Worm (Caenorhabditis elegans) whole organism, L2 larva: ENCODE data around the gene srg-38.

ENCODE experiments used
- Y55F3AM.14 ChIP-seq: fragments of 200-800 bp; sonication (Bioruptor generic); optimal IDR thresholded peaks from 2 replicates; lab custom pipeline; 2018; ENCODE audit warnings: mild to moderate bottlenecking, missing genetic modification characterization, missing compliant biosample characterization
- aly-2 ChIP-seq: fragments of 150-350 bp; optimal IDR thresholded peaks from 2 replicates; lab custom pipeline; 2014; ENCODE audit warnings: missing biosample characterization, missing genetic modification characterization
- ceh-16 ChIP-seq: fragments of 150-350 bp; optimal IDR thresholded peaks from 2 replicates; lab custom pipeline; 2014; ENCODE audit warnings: missing biosample characterization, missing genetic modification characterization
- ceh-82 ChIP-seq: fragments of 150-350 bp; optimal IDR thresholded peaks from 2 replicates; lab custom pipeline; 2014; ENCODE audit warnings: missing biosample characterization, missing genetic modification characterization
- elt-3 ChIP-seq: sonication (generic microtip); optimal IDR thresholded peaks from 2 replicates; lab custom pipeline; 2017; ENCODE audit warnings: missing biosample characterization, missing genetic modification characterization
- lin-11 ChIP-seq: fragments of 150-350 bp; sonication (generic microtip); optimal IDR thresholded peaks from 2 replicates; lab custom pipeline; 2014; ENCODE audit warnings: missing biosample characterization, missing genetic modification characterization, inconsistent platforms, mixed read lengths
- nhr-23 ChIP-seq: fragments of 150-350 bp; optimal IDR thresholded peaks from 2 replicates; lab custom pipeline; 2014; ENCODE audit warnings: missing biosample characterization, missing genetic modification reagents, missing genetic modification characterization
- nhr-25 ChIP-seq: fragments of 150-350 bp; sonication (generic microtip); optimal IDR thresholded peaks from 3 replicates; lab custom pipeline; 2014; ENCODE audit warnings: missing biosample characterization, missing genetic modification characterization
- nhr-77 ChIP-seq: fragments of 150-350 bp; optimal IDR thresholded peaks from 2 replicates; lab custom pipeline; 2014; ENCODE audit warnings: missing biosample characterization, missing genetic modification characterization
- unc-39 ChIP-seq: fragments of 150-350 bp; optimal IDR thresholded peaks from 2 replicates; lab custom pipeline; 2014; ENCODE audit warnings: missing biosample characterization, missing genetic modification characterization
- unc-55 ChIP-seq: fragments of 150-350 bp; sonication (generic microtip); optimal IDR thresholded peaks from 3 replicates; lab custom pipeline; 2014; ENCODE audit warnings: missing biosample characterization, missing genetic modification reagents, missing genetic modification characterization
- zag-1 ChIP-seq: fragments of 150-350 bp; optimal IDR thresholded peaks from 2 replicates; lab custom pipeline; 2014; ENCODE audit warnings: missing biosample characterization, missing genetic modification characterization
- ztf-11 ChIP-seq: sonication (generic microtip); optimal IDR thresholded peaks from 2 replicates; lab custom pipeline; 2017; ENCODE audit warnings: missing biosample characterization, missing genetic modification characterization

ce11 chrV:11144694-11145093 lies 10.8 kb downstream of the srg-38 start, which contains the start of gene C06H2.7:
- TF ChIP-seq elt-3 (tag; lab: Kevin White, UChicago) (no peak), zag-1 (tag; lab: Kevin White, UChicago) (no peak), ceh-16 (tag; lab: Kevin White, UChicago) (no peak), lin-11 (tag; lab: Kevin White, UChicago) (no peak), aly-2 (no peak), nhr-25 (tag; lab: Kevin White, UChicago) (no peak), Y55F3AM.14 (GFP tag; lab: Kevin White, UChicago) (no peak), nhr-77 (tag; lab: Kevin White, UChicago) (no peak), ztf-11 (tag; lab: Kevin White, UChicago) (no peak), unc-55 (GFP tag; lab: Kevin White, UChicago) (no peak), nhr-23 (tag; lab: Kevin White, UChicago) (no peak), unc-39 (tag; lab: Kevin White, UChicago) (no peak), ceh-82 (tag; lab: Kevin White, UChicago) (no peak)
